Fruit fly (Drosophila melanogaster) whole organism, embryonic: ENCODE data around the gene CG32237.
A peak's percentile ranks its signal among the peaks of the same experiment; 100 is the strongest.

Experiments used
- ATbp ChIP-seq: fragments of 200-800 bp; sonication (Bioruptor generic); optimal IDR thresholded peaks from 2 replicates; lab custom pipeline; 2017; ENCODE audit warnings: missing biosample characterization, mild to moderate bottlenecking, missing genetic modification characterization, missing genetic modification reagents
- Atf3 ChIP-seq: fragments of 200-800 bp; sonication (Bioruptor generic); optimal IDR thresholded peaks from 3 replicates; lab custom pipeline; 2016; ENCODE audit warnings: missing biosample characterization, missing genetic modification characterization
- CG10209 ChIP-seq: fragments of 200-800 bp; sonication (Bioruptor generic); optimal IDR thresholded peaks from 3 replicates; lab custom pipeline; 2017; ENCODE audit warnings: missing biosample characterization, mild to moderate bottlenecking, missing genetic modification characterization, missing genetic modification reagents
- CG10267 ChIP-seq: fragments of 200-800 bp; sonication (Bioruptor generic); optimal IDR thresholded peaks from 2 replicates; lab custom pipeline; 2018; ENCODE audit warnings: missing biosample characterization, mild to moderate bottlenecking, missing genetic modification characterization, moderate library complexity
- CG1233 ChIP-seq: fragments of 200-800 bp; sonication (Bioruptor generic); optimal IDR thresholded peaks from 4 replicates; lab custom pipeline; 2018; ENCODE audit warnings: missing biosample characterization, mild to moderate bottlenecking, missing genetic modification characterization
- CG12769 ChIP-seq: fragments of 200-800 bp; sonication (Bioruptor generic); optimal IDR thresholded peaks from 2 replicates; lab custom pipeline; 2019; ENCODE audit warnings: missing biosample characterization, mild to moderate bottlenecking, missing genetic modification characterization, moderate library complexity
- CG13296 ChIP-seq: fragments of 200-800 bp; sonication (Bioruptor generic); optimal IDR thresholded peaks from 3 replicates; lab custom pipeline; 2018; ENCODE audit warnings: missing biosample characterization, mild to moderate bottlenecking, missing genetic modification characterization
- CG14014 ChIP-seq: fragments of 200-800 bp; sonication (Bioruptor generic); IDR thresholded peaks from 2 replicates; pipeline ENCODE4 v1.3.6; 2022; ENCODE audit warnings: missing biosample characterization, missing genetic modification characterization
- CG14050 ChIP-seq: fragments of 200-800 bp; sonication (Bioruptor generic); IDR thresholded peaks from 3 replicates; pipeline ENCODE4 v1.3.6; 2022; ENCODE audit warnings: missing biosample characterization, missing genetic modification characterization
- CG1603 ChIP-seq: fragments of 200-800 bp; sonication (Bioruptor generic); optimal IDR thresholded peaks from 2 replicates; lab custom pipeline; 2019; ENCODE audit warnings: missing biosample characterization, mild to moderate bottlenecking, missing genetic modification characterization, moderate library complexity
- CG16779 ChIP-seq: fragments of 200-800 bp; sonication (Bioruptor generic); IDR thresholded peaks from 2 replicates; pipeline ENCODE4 v1.3.6; 2022; ENCODE audit warnings: missing biosample characterization, missing genetic modification characterization
- CG17568 ChIP-seq: fragments of 200-800 bp; sonication (Bioruptor generic); optimal IDR thresholded peaks from 2 replicates; lab custom pipeline; 2018; ENCODE audit warnings: missing biosample characterization, mild to moderate bottlenecking, missing genetic modification characterization, moderate library complexity
- CG34224 ChIP-seq: fragments of 200-800 bp; sonication (Bioruptor generic); IDR thresholded peaks from 3 replicates; pipeline ENCODE4 v1.3.6; 2022; ENCODE audit warnings: missing biosample characterization, missing genetic modification characterization; ENCODE audit not compliant: partially characterized antibody
- CG3726 ChIP-seq: fragments of 200-800 bp; sonication (Bioruptor generic); IDR thresholded peaks from 3 replicates; pipeline ENCODE4, ENCODE4 v1.3.6; 2022; ENCODE audit warnings: missing biosample characterization, missing genetic modification characterization
- CG3995 ChIP-seq: fragments of 200-800 bp; sonication (Bioruptor generic); optimal IDR thresholded peaks from 3 replicates; lab custom pipeline; 2016; ENCODE audit warnings: missing biosample characterization, missing genetic modification characterization
- CG6683 ChIP-seq: fragments of 200-800 bp; sonication (Bioruptor generic); optimal IDR thresholded peaks from 2 replicates; lab custom pipeline; 2017; ENCODE audit warnings: missing biosample characterization, mild to moderate bottlenecking, missing genetic modification characterization, missing genetic modification reagents
- CG7271 ChIP-seq: fragments of 200-800 bp; sonication (Bioruptor generic); optimal IDR thresholded peaks from 2 replicates; lab custom pipeline; 2018; ENCODE audit warnings: missing biosample characterization, mild to moderate bottlenecking, missing genetic modification characterization, moderate library complexity
- CG8290 ChIP-seq, 3 experiments: fragments of 200-800 bp; sonication (Bioruptor generic); optimal IDR thresholded peaks; 2 replicates each; lab custom pipeline; 2016 to 2019; ENCODE audit warnings: missing biosample characterization in 3 of 3, missing genetic modification characterization in 3 of 3, mild to moderate bottlenecking in 2 of 3, moderate library complexity in 1 of 3
- CG8359 ChIP-seq: fragments of 200-800 bp; sonication (Bioruptor generic); optimal IDR thresholded peaks from 2 replicates; lab custom pipeline; 2017; ENCODE audit warnings: missing biosample characterization, mild to moderate bottlenecking, missing genetic modification characterization, borderline replicate concordance
- CG8478 ChIP-seq: fragments of >200 bp; optimal IDR thresholded peaks from 2 replicates; lab custom pipeline; 2018
- HHEX ChIP-seq: fragments of 200-800 bp; sonication (Bioruptor generic); optimal IDR thresholded peaks from 3 replicates; lab custom pipeline; 2017; ENCODE audit warnings: missing biosample characterization, mild to moderate bottlenecking, missing genetic modification characterization, missing genetic modification reagents
- Hr51 ChIP-seq, 2 experiments: fragments of 200-800 bp; sonication (Bioruptor generic); optimal IDR thresholded peaks; 2 replicates in 1 of 2; 3 replicates in 1 of 2; lab custom pipeline; 2016 to 2018; ENCODE audit warnings: missing biosample characterization in 2 of 2, missing genetic modification characterization in 2 of 2, mild to moderate bottlenecking in 1 of 2, moderate library complexity in 1 of 2
- Hr78 ChIP-seq, 2 experiments: fragments of 200-800 bp in 1 of 2; fragments of >200 bp in 1 of 2; sonication (Bioruptor generic) in 1 of 2; optimal IDR thresholded peaks; 2 replicates each; lab custom pipeline; 2017 to 2019; ENCODE audit warnings: missing biosample characterization in 2 of 2, missing genetic modification characterization in 2 of 2, mild to moderate bottlenecking in 1 of 2, moderate library complexity in 1 of 2
- Lhr ChIP-seq: fragments of 200-800 bp; sonication (Bioruptor generic); optimal IDR thresholded peaks from 3 replicates; lab custom pipeline; 2017; ENCODE audit warnings: mild to moderate bottlenecking, missing biosample characterization, missing genetic modification reagents, missing genetic modification characterization
- Med ChIP-seq: fragments of 200-800 bp; sonication (Bioruptor generic); peaks from one replicate; lab custom pipeline; 2016; ENCODE audit warnings: missing biosample characterization, missing genetic modification characterization, mild to moderate bottlenecking, inconsistent platforms, moderate library complexity
- NC2α ChIP-seq: fragments of 200-800 bp; sonication (Bioruptor generic); optimal IDR thresholded peaks from 2 replicates; lab custom pipeline; 2016; ENCODE audit warnings: missing biosample characterization, missing genetic modification characterization
- Oli ChIP-seq: fragments of 200-800 bp; sonication (Bioruptor generic); optimal IDR thresholded peaks from 2 replicates; lab custom pipeline; 2018; ENCODE audit warnings: missing biosample characterization, mild to moderate bottlenecking, missing genetic modification characterization, moderate library complexity
- Sry-δ ChIP-seq: fragments of 200-800 bp; sonication (Bioruptor generic); optimal IDR thresholded peaks from 2 replicates; lab custom pipeline; 2016; ENCODE audit warnings: missing biosample characterization, missing genetic modification characterization
- aop ChIP-seq: fragments of 200-800 bp; sonication (Bioruptor generic); IDR thresholded peaks from 2 replicates; pipeline ENCODE4 v1.3.6; 2022; ENCODE audit warnings: missing biosample characterization, missing genetic modification characterization
- ap ChIP-seq: fragments of 200-800 bp; sonication (Bioruptor generic); IDR thresholded peaks from 2 replicates; pipeline ENCODE4 v1.3.6; 2022; ENCODE audit warnings: missing biosample characterization, missing genetic modification characterization
- bigmax ChIP-seq: fragments of 200-800 bp; sonication (Bioruptor generic); optimal IDR thresholded peaks from 2 replicates; lab custom pipeline; 2018; ENCODE audit warnings: missing biosample characterization, mild to moderate bottlenecking, missing genetic modification characterization
- eve ChIP-seq, 2 experiments: fragments of >200 bp; optimal IDR thresholded peaks; 2 replicates each; lab custom pipeline; 2017; ENCODE audit warnings: missing biosample characterization in 2 of 2, missing genetic modification characterization in 2 of 2
- hkb ChIP-seq, 2 experiments: fragments of 200-800 bp in 1 of 2; fragments of >200 bp in 1 of 2; sonication (Bioruptor generic) in 1 of 2; IDR thresholded peaks in 1 of 2; optimal IDR thresholded peaks in 1 of 2; 2 replicates each; pipeline versions ENCODE4 v1.3.6 to Lab custom; 2017 to 2022; ENCODE audit warnings: missing biosample characterization in 1 of 2, missing genetic modification characterization in 1 of 2
- jumu ChIP-seq: fragments of 200-800 bp; sonication (Bioruptor generic); optimal IDR thresholded peaks from 3 replicates; lab custom pipeline; 2016; ENCODE audit warnings: missing biosample characterization, missing genetic modification characterization
- mam ChIP-seq: fragments of 200-800 bp; sonication (Bioruptor generic); optimal IDR thresholded peaks from 3 replicates; lab custom pipeline; 2016; ENCODE audit warnings: missing biosample characterization, missing genetic modification characterization
- oc ChIP-seq: fragments of 200-800 bp; sonication (Bioruptor generic); optimal IDR thresholded peaks from 2 replicates; lab custom pipeline; 2018; ENCODE audit warnings: missing biosample characterization, mild to moderate bottlenecking, missing genetic modification characterization, moderate library complexity
- pfk ChIP-seq: fragments of 200-800 bp; sonication (Bioruptor generic); optimal IDR thresholded peaks from 2 replicates; lab custom pipeline; 2018; ENCODE audit warnings: missing biosample characterization, mild to moderate bottlenecking, missing genetic modification characterization, moderate library complexity
- ranshi ChIP-seq: fragments of 200-800 bp; sonication (Bioruptor generic); IDR thresholded peaks from 2 replicates; pipeline ENCODE4 v1.3.6; 2022; ENCODE audit warnings: missing biosample characterization, missing genetic modification characterization
- rib ChIP-seq: fragments of 200-800 bp; sonication (Bioruptor generic); IDR thresholded peaks from 2 replicates; pipeline ENCODE4 v1.3.6; 2022; ENCODE audit warnings: missing biosample characterization, missing genetic modification characterization
- schlank ChIP-seq: fragments of 200-800 bp; sonication (Bioruptor generic); optimal IDR thresholded peaks from 2 replicates; lab custom pipeline; 2018; ENCODE audit warnings: missing biosample characterization, mild to moderate bottlenecking, missing genetic modification characterization
- shn ChIP-seq: fragments of 200-800 bp; sonication (Bioruptor generic); optimal IDR thresholded peaks from 3 replicates; lab custom pipeline; 2016; ENCODE audit warnings: missing biosample characterization, missing genetic modification characterization
- sim ChIP-seq: fragments of 200-800 bp; sonication (Bioruptor generic); IDR thresholded peaks from 2 replicates; pipeline ENCODE4 v1.3.6; 2022; ENCODE audit warnings: missing biosample characterization, missing genetic modification characterization
- sna ChIP-seq: fragments of 200-800 bp; sonication (Bioruptor generic); IDR thresholded peaks from 2 replicates; pipeline ENCODE4 v1.3.6; 2022; ENCODE audit warnings: missing biosample characterization, missing genetic modification characterization; ENCODE audit not compliant: partially characterized antibody
- sob ChIP-seq: fragments of 200-800 bp; sonication (Bioruptor generic); IDR thresholded peaks from 2 replicates; pipeline ENCODE4 v1.3.6; 2022; ENCODE audit warnings: missing biosample characterization, missing genetic modification characterization
- tx ChIP-seq: fragments of 200-800 bp; sonication (Bioruptor generic); optimal IDR thresholded peaks from 2 replicates; lab custom pipeline; 2016; ENCODE audit warnings: missing biosample characterization, missing genetic modification characterization
- unc-4 ChIP-seq: fragments of 200-800 bp; sonication (Bioruptor generic); IDR thresholded peaks from 2 replicates; pipeline ENCODE4 v1.3.6; 2022; ENCODE audit warnings: missing biosample characterization, missing genetic modification characterization; ENCODE audit not compliant: partially characterized antibody
- zf30C ChIP-seq: fragments of 200-800 bp; sonication (Bioruptor generic); optimal IDR thresholded peaks from 3 replicates; lab custom pipeline; 2018; ENCODE audit warnings: missing biosample characterization, mild to moderate bottlenecking, missing genetic modification characterization

CG32237 gene

DNA sequence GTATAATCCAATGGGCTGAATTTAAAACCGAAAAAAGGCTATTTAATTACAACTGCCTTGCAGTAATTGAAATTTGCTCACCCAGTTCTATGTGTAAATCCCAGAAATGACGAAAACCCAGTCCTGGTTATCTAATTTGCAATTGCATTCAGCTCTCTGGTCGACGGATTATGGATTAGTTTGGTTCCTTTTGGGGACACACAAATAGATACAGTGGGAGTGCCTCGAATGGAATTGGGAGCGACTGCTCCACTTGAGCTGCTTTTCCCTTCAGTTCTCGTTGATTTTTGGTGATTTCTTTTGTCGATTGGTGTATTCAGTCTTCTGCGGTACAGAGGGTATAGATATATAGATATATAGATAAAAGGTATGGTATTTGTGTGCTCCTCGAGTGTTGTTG lies 18.8 kb downstream of the CG32237 start, which contains the start of gene CG13708:
Gene CG13708, minus strand, starts transcription at position 101 of the 400 bp plus-strand sequence.
- TF ChIP-seq schlank (tag; lab: Kevin White, UChicago) (no peak), ap (GFP tag; lab: Robert Waterston, UW) (no peak), CG6683 (GFP tag; lab: Kevin White, UChicago) (no peak), Hr51 (GFP tag; optimal IDR thresholded peaks at IDR 0.05; lab: Kevin White, UChicago) (no peak)

DNA sequence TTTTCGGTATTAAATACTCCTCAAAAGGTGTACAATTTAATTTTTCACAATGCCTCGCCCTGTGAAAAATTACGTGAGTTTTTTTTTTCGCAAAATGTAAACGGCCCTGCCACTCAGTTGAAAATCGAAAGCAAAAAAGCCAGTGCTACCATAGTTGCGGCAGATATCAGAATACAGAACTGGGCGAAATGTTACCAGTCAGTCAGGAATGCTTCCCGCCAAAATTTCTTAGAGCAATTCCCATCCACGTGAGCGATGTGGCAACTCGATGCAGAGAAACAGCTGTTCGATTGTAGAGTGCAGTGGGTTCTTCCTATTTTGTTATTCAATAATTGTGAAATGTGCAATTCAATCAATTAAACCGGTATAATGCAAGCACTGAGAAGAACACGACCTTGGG lies 26.7 kb downstream of the CG32237 start, which contains the start of the genes Dhc64C and LeuRS-m:
Gene Dhc64C, minus strand, starts transcription at position 104 of the 400 bp plus-strand sequence.
Gene LeuRS-m, plus strand, starts transcription at position 270 of the 400 bp plus-strand sequence.
- TF ChIP-seq CG14050 (no peak), shn (GFP tag; lab: Kevin White, UChicago) (peak; percentile 52), CG1233 (GFP tag; lab: Kevin White, UChicago) (no peak), CG34224 (GFP tag; lab: Robert Waterston, UW) (peak; percentile 24; the same call in 1 of the 3 replicates), Lhr (GFP tag; lab: Kevin White, UChicago) (peak; percentile 77), Oli (no peak), Sry-δ (GFP tag; lab: Kevin White, UChicago) (peak; percentile 66), CG8478 (lab: Kevin White, UChicago) (no peak), CG8290 (GFP tag; optimal IDR thresholded peaks at IDR 0.05; lab: Kevin White, UChicago) (no peak), CG8290 (tag; optimal IDR thresholded peaks at IDR 0.05; lab: Kevin White, UChicago) (no peak), CG14014 (GFP tag; lab: Robert Waterston, UW) (peak; percentile 51), zf30C (GFP tag; lab: Kevin White, UChicago) (no peak), CG3995 (GFP tag; lab: Kevin White, UChicago) (no peak), Hr78 (GFP tag; optimal IDR thresholded peaks at IDR 0.05; lab: Kevin White, UChicago) (no peak), aop (no peak), bigmax (GFP tag; lab: Kevin White, UChicago) (peak; percentile 16), sim (GFP tag; lab: Robert Waterston, UW) (no peak), ATbp (GFP tag; lab: Kevin White, UChicago) (no peak), mam (peak; percentile 52), unc-4 (GFP tag; lab: Robert Waterston, UW) (peak; percentile 31; the same call in 1 of the 2 replicates), rib (peak; percentile 94), CG1603 (tag; lab: Kevin White, UChicago) (peak; percentile 88), sob (GFP tag; lab: Robert Waterston, UW) (peak; percentile 56), CG13296 (GFP tag; lab: Kevin White, UChicago) (no peak), sna (GFP tag; lab: Robert Waterston, UW) (0 out of 2 replicates have a peak, but pooled peaks have one; percentile 29), Atf3 (GFP tag; lab: Kevin White, UChicago) (peak; percentile 62), oc (tag; lab: Kevin White, UChicago) (no peak), hkb (optimal IDR thresholded peaks at IDR 0.05; lab: Kevin White, UChicago) (peak; percentile 71), hkb (GFP tag; IDR thresholded peaks at IDR 0.05; lab: Robert Waterston, UW) (no peak), NC2α (GFP tag; lab: Kevin White, UChicago) (no peak), eve (GFP tag; optimal IDR thresholded peaks at IDR 0.05; lab: Kevin White, UChicago) (no peak), CG17568 (GFP tag; lab: Kevin White, UChicago) (no peak), CG3726 (GFP tag; lab: Robert Waterston, UW) (no peak), CG16779 (GFP tag; lab: Robert Waterston, UW) (no peak), Med (GFP tag; lab: Kevin White, UChicago) (peak; percentile 93), CG12769 (tag; lab: Kevin White, UChicago) (no peak), ranshi (no peak), CG7271 (tag; lab: Kevin White, UChicago) (no peak), jumu (peak; percentile 49), CG10267 (tag; lab: Kevin White, UChicago) (no peak), CG10209 (GFP tag; lab: Kevin White, UChicago) (no peak), pfk (GFP tag; lab: Kevin White, UChicago) (no peak), HHEX (GFP tag; lab: Kevin White, UChicago) (no peak), CG8359 (no peak), tx (no peak)
